Worm (Caenorhabditis elegans) whole organism, late embryonic: Measurements from ENCODE around the gene F42A10.6.

Source experiments
- T23F11.4 ChIP-seq: fragments of 200-800 bp; sonication (Bioruptor generic); optimal IDR thresholded peaks from 2 replicates; lab custom pipeline; 2018; ENCODE audit warnings: mild to moderate bottlenecking, missing genetic modification characterization, missing compliant biosample characterization
- ceh-14 ChIP-seq: sonication (generic microtip); optimal IDR thresholded peaks from 2 replicates; lab custom pipeline; 2016; ENCODE audit warnings: missing genotype, missing genetic modification characterization, missing compliant biosample characterization
- ceh-22 ChIP-seq: sonication (generic microtip); optimal IDR thresholded peaks from 2 replicates; lab custom pipeline; 2017; ENCODE audit warnings: missing biosample characterization, missing genetic modification characterization
- ceh-30 ChIP-seq: fragments of 150-350 bp; optimal IDR thresholded peaks from 2 replicates; lab custom pipeline; 2014; ENCODE audit warnings: missing biosample characterization, missing genetic modification characterization
- ceh-31 ChIP-seq: sonication (generic microtip); optimal IDR thresholded peaks from 2 replicates; lab custom pipeline; 2016; ENCODE audit warnings: missing genetic modification characterization, missing compliant biosample characterization
- ceh-48 ChIP-seq: sonication (generic microtip); optimal IDR thresholded peaks from 2 replicates; lab custom pipeline; 2016; ENCODE audit warnings: missing genetic modification characterization, inconsistent platforms, missing compliant biosample characterization
- ceh-9 ChIP-seq: sonication (generic microtip); optimal IDR thresholded peaks from 2 replicates; lab custom pipeline; 2016; ENCODE audit warnings: mild to moderate bottlenecking, missing genetic modification characterization, inconsistent platforms, missing compliant biosample characterization
- dmd-4 ChIP-seq: sonication (generic microtip); optimal IDR thresholded peaks from 2 replicates; lab custom pipeline; 2016; ENCODE audit warnings: borderline replicate concordance, missing genetic modification characterization, missing compliant biosample characterization
- dve-1 ChIP-seq: sonication (generic microtip); optimal IDR thresholded peaks from 2 replicates; lab custom pipeline; 2017; ENCODE audit warnings: antibody characterized with exemption, mild to moderate bottlenecking, missing genetic modification characterization, missing compliant biosample characterization
- elt-4 ChIP-seq: sonication (generic microtip); optimal IDR thresholded peaks from 2 replicates; lab custom pipeline; 2016; ENCODE audit warnings: missing genetic modification characterization, missing compliant biosample characterization
- ets-4 ChIP-seq: sonication (generic microtip); optimal IDR thresholded peaks from 2 replicates; lab custom pipeline; 2016; ENCODE audit warnings: missing genetic modification characterization, missing compliant biosample characterization
- eyg-1 ChIP-seq: sonication (generic microtip); optimal IDR thresholded peaks from 2 replicates; lab custom pipeline; 2016; ENCODE audit warnings: missing genotype, missing genetic modification characterization, missing compliant biosample characterization
- fax-1 ChIP-seq: sonication (generic microtip); optimal IDR thresholded peaks from 2 replicates; lab custom pipeline; 2016; ENCODE audit warnings: missing genotype, missing genetic modification characterization, missing compliant biosample characterization
- fkh-10 ChIP-seq: fragments of 150-350 bp; optimal IDR thresholded peaks from 2 replicates; lab custom pipeline; 2014; ENCODE audit warnings: missing biosample characterization, missing genetic modification reagents, missing genetic modification characterization
- hlh-13 ChIP-seq: fragments of 200-800 bp; sonication (Bioruptor generic); optimal IDR thresholded peaks from 2 replicates; lab custom pipeline; 2018; ENCODE audit warnings: mild to moderate bottlenecking, missing genetic modification characterization, missing compliant biosample characterization
- hlh-15 ChIP-seq: sonication (generic microtip); optimal IDR thresholded peaks from 2 replicates; lab custom pipeline; 2016; ENCODE audit warnings: missing genetic modification characterization, missing compliant biosample characterization
- hlh-6 ChIP-seq: sonication (generic microtip); optimal IDR thresholded peaks from 2 replicates; lab custom pipeline; 2016; ENCODE audit warnings: missing genotype, missing genetic modification characterization, missing compliant biosample characterization
- lin-11 ChIP-seq: fragments of 200-800 bp; sonication (Bioruptor generic); optimal IDR thresholded peaks from 2 replicates; lab custom pipeline; 2018; ENCODE audit warnings: mild to moderate bottlenecking, missing genetic modification characterization, missing compliant biosample characterization
- nfya-1 ChIP-seq: sonication (generic microtip); optimal IDR thresholded peaks from 2 replicates; lab custom pipeline; 2017; ENCODE audit warnings: missing genetic modification characterization, mild to moderate bottlenecking, missing compliant biosample characterization, antibody characterized with exemption, moderate library complexity
- npax-4 ChIP-seq: sonication (generic microtip); optimal IDR thresholded peaks from 2 replicates; lab custom pipeline; 2016; ENCODE audit warnings: missing genetic modification characterization, missing compliant biosample characterization
- pag-3 ChIP-seq: sonication (generic microtip); optimal IDR thresholded peaks from 2 replicates; lab custom pipeline; 2016; ENCODE audit warnings: missing compliant biosample characterization, missing genetic modification characterization, borderline replicate concordance
- pat-9 ChIP-seq: fragments of 200-800 bp; sonication (Bioruptor generic); optimal IDR thresholded peaks from 2 replicates; lab custom pipeline; 2018; ENCODE audit warnings: mild to moderate bottlenecking, missing genetic modification characterization, moderate library complexity, missing compliant biosample characterization
- pha-2 ChIP-seq: sonication (generic microtip); optimal IDR thresholded peaks from 2 replicates; lab custom pipeline; 2017; ENCODE audit warnings: mild to moderate bottlenecking, missing genetic modification characterization, missing compliant biosample characterization
- pha-4 ChIP-seq: fragments of 150-350 bp; optimal IDR thresholded peaks from 2 replicates; lab custom pipeline; 2018; ENCODE audit warnings: missing biosample characterization, missing genetic modification reagents, missing genetic modification characterization
- rnt-1 ChIP-seq: sonication (generic microtip); optimal IDR thresholded peaks from 2 replicates; lab custom pipeline; 2016; ENCODE audit warnings: missing genetic modification characterization, missing compliant biosample characterization
- sox-4 ChIP-seq: sonication (generic microtip); optimal IDR thresholded peaks from 2 replicates; lab custom pipeline; 2017; ENCODE audit warnings: mild to moderate bottlenecking, missing genetic modification characterization, inconsistent platforms, missing compliant biosample characterization
- tbx-7 ChIP-seq: sonication (generic microtip); optimal IDR thresholded peaks from 2 replicates; lab custom pipeline; 2016; ENCODE audit warnings: missing genotype, missing genetic modification characterization, missing compliant biosample characterization
- ttx-3 ChIP-seq: sonication (generic microtip); optimal IDR thresholded peaks from 2 replicates; lab custom pipeline; 2016; ENCODE audit warnings: missing genetic modification reagents, missing genetic modification characterization, missing compliant biosample characterization
- unc-42 ChIP-seq: sonication (generic microtip); optimal IDR thresholded peaks from 2 replicates; lab custom pipeline; 2016; ENCODE audit warnings: missing genotype, missing genetic modification characterization, missing compliant biosample characterization
- unc-86 ChIP-seq: sonication (generic microtip); optimal IDR thresholded peaks from 2 replicates; lab custom pipeline; 2016; ENCODE audit warnings: missing genetic modification characterization, missing compliant biosample characterization
- ztf-16 ChIP-seq: sonication (generic microtip); optimal IDR thresholded peaks from 2 replicates; lab custom pipeline; 2017; ENCODE audit warnings: missing genetic modification characterization, missing compliant biosample characterization

F42A10.6 gene

ce11 chrIII:6198378-6199234 is 21.9 kb upstream of the F42A10.6 start, which contains the start of the genes C23G10.7 and rpn-2:
TSS of gene C23G10.7 (minus strand) at chrIII:6198414.
TSS of gene rpn-2 (plus strand) at chrIII:6199184.
- no peak for TF ChIP-seq T23F11.4 (GFP tag; lab: Kevin White, UChicago)
- TF ChIP-seq npax-4 (tag; lab: Kevin White, UChicago) = no peak
- no peak for TF ChIP-seq ztf-16
- TF ChIP-seq eyg-1 (tag; lab: Kevin White, UChicago) = no peak
- TF ChIP-seq fkh-10 (GFP tag; lab: Kevin White, UChicago) = no peak
- TF ChIP-seq rnt-1 (tag; lab: Kevin White, UChicago) = peak; percentile 40
- TF ChIP-seq ceh-48 (tag; lab: Kevin White, UChicago) = peak; percentile 23
- peak; percentile 10 for TF ChIP-seq unc-42 (tag; lab: Kevin White, UChicago)
- no peak for TF ChIP-seq ceh-22 (tag; lab: Kevin White, UChicago)
- TF ChIP-seq nfya-1 (tag; lab: Kevin White, UChicago) = peak; percentile 17
- TF ChIP-seq hlh-6 (tag; lab: Kevin White, UChicago) = no peak
- no peak for TF ChIP-seq sox-4 (tag; lab: Kevin White, UChicago)
- no peak for TF ChIP-seq pha-2 (tag; lab: Kevin White, UChicago)
- TF ChIP-seq ceh-14 (tag; lab: Kevin White, UChicago) = no peak
- TF ChIP-seq tbx-7 (tag; lab: Kevin White, UChicago) = no peak

ce11 chrIII:6195718-6196117 is 19.1 kb upstream of the F42A10.6 start:
- TF ChIP-seq pha-4 = no peak
- no peak for TF ChIP-seq hlh-15 (tag; lab: Kevin White, UChicago)
- TF ChIP-seq lin-11 (tag; lab: Kevin White, UChicago) = no peak
- TF ChIP-seq ceh-31 = no peak

ce11 chrIII:6194480-6194879 is 17.8 kb upstream of the F42A10.6 start, which contains the start of gene ugt-66:
TSS of gene ugt-66 (minus strand) at chrIII:6194580.
- TF ChIP-seq dmd-4 = no peak
- no peak for TF ChIP-seq ceh-9 (tag; lab: Kevin White, UChicago)
- TF ChIP-seq ceh-31 = no peak
- no peak for TF ChIP-seq fkh-10 (GFP tag; lab: Kevin White, UChicago)
- no peak for TF ChIP-seq ztf-16
- no peak for TF ChIP-seq fax-1
- TF ChIP-seq hlh-15 (tag; lab: Kevin White, UChicago) = no peak
- no peak for TF ChIP-seq ttx-3 (tag; lab: Kevin White, UChicago)
- no peak for TF ChIP-seq unc-86 (tag; lab: Kevin White, UChicago)
- no peak for TF ChIP-seq pag-3
- no peak for TF ChIP-seq ceh-14 (tag; lab: Kevin White, UChicago)
- TF ChIP-seq elt-4 (tag; lab: Kevin White, UChicago) = no peak
- TF ChIP-seq lin-11 (tag; lab: Kevin White, UChicago) = no peak
- no peak for TF ChIP-seq npax-4 (tag; lab: Kevin White, UChicago)
- TF ChIP-seq ceh-48 (tag; lab: Kevin White, UChicago) = no peak
- TF ChIP-seq ets-4 = no peak
- no peak for TF ChIP-seq dve-1 (tag; lab: Kevin White, UChicago)

DNA sequence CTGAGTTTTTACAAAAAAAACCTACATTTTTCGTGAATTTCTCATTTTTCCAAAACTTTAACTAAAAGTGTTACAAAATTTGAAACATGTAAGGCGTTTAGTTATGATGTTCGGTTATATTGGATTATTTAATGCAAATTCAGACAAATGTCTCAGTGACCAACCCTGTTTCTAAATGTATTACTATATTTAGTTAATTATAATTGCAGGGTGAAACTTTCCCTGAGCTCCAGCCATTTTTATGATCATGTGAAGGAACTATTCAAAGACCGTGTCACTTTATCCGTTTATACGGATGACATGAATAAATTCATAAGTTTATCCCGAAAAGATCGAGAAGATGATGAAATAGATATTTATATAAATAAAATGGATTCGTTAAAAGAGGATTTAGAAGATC is 14.1 kb upstream of the F42A10.6 start, which contains the start of gene C23G10.5:
Gene C23G10.5, plus strand, starts transcription at position 301 of the 400 bp plus-strand sequence.
- TF ChIP-seq rnt-1 (tag; lab: Kevin White, UChicago) (no peak), ceh-9 (tag; lab: Kevin White, UChicago) (no peak), hlh-13 (GFP tag; lab: Kevin White, UChicago) (no peak), pat-9 (tag; lab: Kevin White, UChicago) (no peak), ceh-30 (tag; lab: Kevin White, UChicago) (no peak)

DNA sequence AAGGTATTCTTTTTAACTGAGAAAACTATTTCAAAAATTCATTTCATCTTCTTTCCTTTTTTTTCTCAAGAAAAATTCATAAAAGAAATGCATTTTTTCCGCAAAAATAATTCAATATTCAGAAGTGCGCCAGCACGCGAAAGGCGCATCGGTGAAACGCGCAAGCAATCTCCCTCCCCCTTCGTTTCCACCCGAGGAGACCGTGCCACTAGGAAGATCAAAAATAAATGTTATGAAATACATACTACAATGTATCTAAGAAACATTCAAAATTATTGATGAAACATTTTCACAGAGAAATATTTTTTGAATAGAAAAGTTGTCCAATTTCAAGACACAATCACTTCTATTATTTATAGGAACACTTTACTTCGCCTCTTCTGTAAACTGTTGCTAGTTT is 11.4 kb upstream of the F42A10.6 start:
- peak; percentile 9 for TF ChIP-seq unc-42 (tag; lab: Kevin White, UChicago)
